Fruit fly (Drosophila melanogaster) whole organism, adult: ENCODE measurements around the gene Nop56.

Source experiments
- Crg-1 ChIP-seq: fragments of 200-800 bp; sonication (Bioruptor generic); optimal IDR thresholded peaks from 2 replicates; lab custom pipeline; 2016; ENCODE audit warnings: missing biosample characterization, missing genetic modification characterization
- cic ChIP-seq: fragments of 200-800 bp; sonication (Bioruptor generic); optimal IDR thresholded peaks from 2 replicates; lab custom pipeline; 2017; ENCODE audit warnings: missing biosample characterization, mild to moderate bottlenecking, missing genetic modification characterization, moderate library complexity
- pad ChIP-seq: fragments of 200-800 bp; sonication (Bioruptor generic); optimal IDR thresholded peaks from 3 replicates; lab custom pipeline; 2017; ENCODE audit warnings: missing biosample characterization, missing genetic modification characterization, mild to moderate bottlenecking, moderate library complexity, missing genetic modification reagents

DNA sequence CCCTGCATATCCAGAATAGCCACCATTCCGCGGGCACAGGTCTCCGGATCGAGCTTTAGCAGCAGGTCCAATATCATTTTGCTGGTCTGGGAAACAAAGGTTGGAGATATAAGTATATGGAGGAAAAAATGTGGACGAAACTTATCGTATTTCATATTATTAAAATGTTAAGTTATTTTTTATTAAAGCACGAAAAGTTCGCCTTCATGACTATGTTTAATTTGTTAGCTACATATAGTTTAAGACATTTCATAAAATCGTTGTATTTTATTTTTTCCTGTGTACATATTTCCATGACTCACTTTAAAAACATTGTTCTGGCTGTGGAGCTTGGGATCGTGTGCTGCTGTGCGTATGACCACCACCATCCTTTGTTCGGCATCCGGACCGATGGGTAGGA lies 3.1 kb upstream of the Nop56 start:
- TF ChIP-seq pad (GFP tag; lab: Kevin White, UChicago), result no peak
- no peak for TF ChIP-seq Crg-1 (GFP tag; lab: Kevin White, UChicago)
- TF ChIP-seq cic (GFP tag; lab: Kevin White, UChicago), result no peak
